Fruit fly (Drosophila melanogaster): ENCODE data around the gene Gr93b.

dm6 chr3R:21887588-21888007 is 44.0 kb upstream of the Gr93b start:
- TF ChIP-seq EcR (GFP tag; optimal IDR thresholded peaks at IDR 0.05), result no peak
- no peak for TF ChIP-seq usp (GFP tag; optimal IDR thresholded peaks at IDR 0.05)
- no peak for TF ChIP-seq CG8478 (optimal IDR thresholded peaks at IDR 0.05)
- no peak for TF ChIP-seq psq (optimal IDR thresholded peaks at IDR 0.05)
